Fruit fly (Drosophila melanogaster) whole organism, embryonic: ENCODE results near the gene CG32647.

Experiments
- CG10209 ChIP-seq: fragments of 200-800 bp; sonication (Bioruptor generic); optimal IDR thresholded peaks from 3 replicates; lab custom pipeline; 2017; ENCODE audit warnings: missing biosample characterization, mild to moderate bottlenecking, missing genetic modification characterization, missing genetic modification reagents
- CG11093 ChIP-seq: fragments of 200-800 bp; sonication (Bioruptor generic); IDR thresholded peaks from 3 replicates; pipeline ENCODE4 v1.3.6; 2022; ENCODE audit warnings: missing biosample characterization, missing genetic modification characterization
- CG11560 ChIP-seq: fragments of 200-800 bp; sonication (Bioruptor generic); IDR thresholded peaks from 3 replicates; pipeline ENCODE4 v1.3.6; 2022; ENCODE audit warnings: missing biosample characterization, missing genetic modification characterization
- CG11696 ChIP-seq: fragments of 200-800 bp; sonication (Bioruptor generic); IDR thresholded peaks from 2 replicates; pipeline ENCODE4 v1.3.6; 2022; ENCODE audit warnings: missing biosample characterization, missing genetic modification characterization
- CG13123 ChIP-seq: fragments of 200-800 bp; sonication (Bioruptor generic); optimal IDR thresholded peaks from 2 replicates; lab custom pipeline; 2016; ENCODE audit warnings: missing biosample characterization, missing genetic modification characterization
- CG13296 ChIP-seq: fragments of 200-800 bp; sonication (Bioruptor generic); optimal IDR thresholded peaks from 3 replicates; lab custom pipeline; 2018; ENCODE audit warnings: missing biosample characterization, mild to moderate bottlenecking, missing genetic modification characterization
- CG13624 ChIP-seq: fragments of 200-800 bp; sonication (Bioruptor generic); optimal IDR thresholded peaks from 2 replicates; lab custom pipeline; 2016; ENCODE audit warnings: missing biosample characterization, missing genetic modification characterization
- CG14050 ChIP-seq: fragments of 200-800 bp; sonication (Bioruptor generic); IDR thresholded peaks from 3 replicates; pipeline ENCODE4 v1.3.6; 2022; ENCODE audit warnings: missing biosample characterization, missing genetic modification characterization
- CG14860 ChIP-seq: fragments of 200-800 bp; sonication (Bioruptor generic); IDR thresholded peaks from 3 replicates; pipeline ENCODE4 v1.3.6; 2022; ENCODE audit warnings: missing biosample characterization, missing genetic modification characterization; ENCODE audit not compliant: partially characterized antibody
- CG15696 ChIP-seq: fragments of 200-800 bp; sonication (Bioruptor generic); optimal IDR thresholded peaks from 2 replicates; lab custom pipeline; 2019; ENCODE audit warnings: missing biosample characterization, mild to moderate bottlenecking, missing genetic modification characterization, moderate library complexity
- CG1647 ChIP-seq: fragments of 200-800 bp; sonication (Bioruptor generic); optimal IDR thresholded peaks from 3 replicates; lab custom pipeline; 2016; ENCODE audit warnings: missing biosample characterization, missing genetic modification characterization
- CG18619 ChIP-seq: fragments of 200-800 bp; sonication (Bioruptor generic); optimal IDR thresholded peaks from 3 replicates; lab custom pipeline; 2017; ENCODE audit warnings: missing biosample characterization, mild to moderate bottlenecking, missing genetic modification characterization
- CG2202 ChIP-seq: fragments of 200-800 bp; sonication (Bioruptor generic); optimal IDR thresholded peaks from 2 replicates; lab custom pipeline; 2018; ENCODE audit warnings: missing biosample characterization, mild to moderate bottlenecking, missing genetic modification characterization
- CG2678 ChIP-seq: fragments of 200-800 bp; sonication (Bioruptor generic); optimal IDR thresholded peaks from 3 replicates; lab custom pipeline; 2019; ENCODE audit warnings: missing biosample characterization, mild to moderate bottlenecking, missing genetic modification characterization, moderate library complexity
- CG2889 ChIP-seq: fragments of 200-800 bp; sonication (Bioruptor generic); IDR thresholded peaks from 3 replicates; pipeline ENCODE4 v1.3.6; 2022; ENCODE audit warnings: missing biosample characterization, missing genetic modification characterization
- CG31365 ChIP-seq: fragments of 200-800 bp; sonication (Bioruptor generic); optimal IDR thresholded peaks from 2 replicates; lab custom pipeline; 2018; ENCODE audit warnings: missing biosample characterization, mild to moderate bottlenecking, missing genetic modification characterization
- CG3281 ChIP-seq: fragments of 200-800 bp; sonication (Bioruptor generic); optimal IDR thresholded peaks from 3 replicates; lab custom pipeline; 2017; ENCODE audit warnings: missing biosample characterization, mild to moderate bottlenecking, missing genetic modification characterization
- CG6254 ChIP-seq: fragments of 200-800 bp; sonication (Bioruptor generic); optimal IDR thresholded peaks from 3 replicates; lab custom pipeline; 2017; ENCODE audit warnings: mild to moderate bottlenecking, missing biosample characterization, missing genetic modification reagents, missing genetic modification characterization
- CG7357 ChIP-seq: fragments of 200-800 bp; sonication (Bioruptor generic); IDR thresholded peaks from 3 replicates; pipeline ENCODE4 v1.3.6; 2022; ENCODE audit warnings: missing biosample characterization, missing genetic modification characterization
- CG8478 ChIP-seq: fragments of >200 bp; optimal IDR thresholded peaks from 2 replicates; lab custom pipeline; 2018
- CG9876 ChIP-seq: fragments of 200-800 bp; sonication (Bioruptor generic); optimal IDR thresholded peaks from 2 replicates; lab custom pipeline; 2016; ENCODE audit warnings: missing biosample characterization, missing genetic modification characterization
- CrebB ChIP-seq: fragments of 200-800 bp; sonication (Bioruptor generic); optimal IDR thresholded peaks from 3 replicates; lab custom pipeline; 2018; ENCODE audit warnings: missing biosample characterization, mild to moderate bottlenecking, missing genetic modification characterization
- Oli ChIP-seq: fragments of 200-800 bp; sonication (Bioruptor generic); optimal IDR thresholded peaks from 2 replicates; lab custom pipeline; 2018; ENCODE audit warnings: missing biosample characterization, mild to moderate bottlenecking, missing genetic modification characterization, moderate library complexity
- Scr ChIP-seq: fragments of 200-800 bp; sonication (Bioruptor generic); IDR thresholded peaks from 2 replicates; pipeline ENCODE4 v1.3.6; 2022; ENCODE audit warnings: missing biosample characterization, missing genetic modification characterization; ENCODE audit not compliant: partially characterized antibody
- Spps ChIP-seq: fragments of 200-800 bp; sonication (Bioruptor generic); optimal IDR thresholded peaks from 2 replicates; lab custom pipeline; 2018; ENCODE audit warnings: missing biosample characterization, mild to moderate bottlenecking, missing genetic modification characterization
- Stat92E ChIP-seq, 3 experiments: fragments of >200 bp in 2 of 3; fragments of 200-800 bp in 1 of 3; sonication (Bioruptor generic) in 1 of 3; optimal IDR thresholded peaks; 2 replicates each; lab custom pipeline; 2017 to 2019; ENCODE audit warnings: missing biosample characterization in 3 of 3, missing genetic modification characterization in 3 of 3, mild to moderate bottlenecking in 1 of 3, moderate library complexity in 1 of 3
- Tbp ChIP-seq: fragments of >200 bp; optimal IDR thresholded peaks from 2 replicates; lab custom pipeline; 2018; ENCODE audit warnings: missing biosample characterization, missing genetic modification characterization
- Trl ChIP-seq, 3 experiments: fragments of >200 bp in 2 of 3; fragments of 200-800 bp in 1 of 3; sonication (Bioruptor generic) in 1 of 3; optimal IDR thresholded peaks; 2 replicates in 1 of 3; 3 replicates in 2 of 3; lab custom pipeline; 2016 to 2017; ENCODE audit warnings: missing biosample characterization in 1 of 3, missing genetic modification characterization in 1 of 3
- amos ChIP-seq: fragments of 200-800 bp; sonication (Bioruptor generic); IDR thresholded peaks from 2 replicates; pipeline ENCODE4 v1.3.6; 2022; ENCODE audit warnings: missing biosample characterization, missing genetic modification characterization; ENCODE audit not compliant: partially characterized antibody
- ash1 ChIP-seq: fragments of 200-800 bp; sonication (Bioruptor generic); optimal IDR thresholded peaks from 2 replicates; lab custom pipeline; 2018; ENCODE audit warnings: missing biosample characterization, mild to moderate bottlenecking, missing genetic modification characterization
- cad ChIP-seq: fragments of >200 bp; optimal IDR thresholded peaks from 2 replicates; lab custom pipeline; 2017; ENCODE audit warnings: missing biosample characterization, missing genetic modification characterization
- cg ChIP-seq: fragments of 200-800 bp; sonication (Bioruptor generic); optimal IDR thresholded peaks from 3 replicates; lab custom pipeline; 2019; ENCODE audit warnings: missing biosample characterization, mild to moderate bottlenecking, missing genetic modification characterization, moderate library complexity
- chm ChIP-seq: fragments of 200-800 bp; sonication (Bioruptor generic); IDR thresholded peaks from 2 replicates; pipeline ENCODE4 v1.3.6; 2022; ENCODE audit warnings: missing biosample characterization, missing genetic modification characterization
- chn ChIP-seq: fragments of 200-800 bp; sonication (Bioruptor generic); optimal IDR thresholded peaks from 2 replicates; lab custom pipeline; 2016; ENCODE audit warnings: missing biosample characterization, missing genetic modification characterization
- danr ChIP-seq: fragments of 200-800 bp; sonication (Bioruptor generic); IDR thresholded peaks from 2 replicates; pipeline ENCODE4 v1.3.6; 2022; ENCODE audit warnings: missing biosample characterization, missing genetic modification characterization
- emc ChIP-seq: fragments of 200-800 bp; sonication (Bioruptor generic); optimal IDR thresholded peaks from 2 replicates; lab custom pipeline; 2016; ENCODE audit warnings: missing biosample characterization, missing genetic modification characterization
- eve ChIP-seq, 2 experiments: fragments of >200 bp; optimal IDR thresholded peaks; 2 replicates each; lab custom pipeline; 2017; ENCODE audit warnings: missing biosample characterization in 2 of 2, missing genetic modification characterization in 2 of 2
- grn ChIP-seq: fragments of 200-800 bp; sonication (Bioruptor generic); optimal IDR thresholded peaks from 3 replicates; lab custom pipeline; 2017; ENCODE audit warnings: missing biosample characterization, missing genetic modification characterization
- h ChIP-seq: fragments of >200 bp; optimal IDR thresholded peaks from 2 replicates; lab custom pipeline; 2017
- ken ChIP-seq: fragments of 200-800 bp; sonication (Bioruptor generic); IDR thresholded peaks from 3 replicates; pipeline ENCODE4 v1.3.6; 2022; ENCODE audit warnings: missing biosample characterization, missing genetic modification characterization
- maf-S ChIP-seq: fragments of 200-800 bp; sonication (Bioruptor generic); optimal IDR thresholded peaks from 2 replicates; lab custom pipeline; 2016; ENCODE audit warnings: missing biosample characterization, missing genetic modification characterization
- mam ChIP-seq: fragments of 200-800 bp; sonication (Bioruptor generic); optimal IDR thresholded peaks from 3 replicates; lab custom pipeline; 2016; ENCODE audit warnings: missing biosample characterization, missing genetic modification characterization
- nau ChIP-seq: fragments of 200-800 bp; sonication (Bioruptor generic); optimal IDR thresholded peaks from 3 replicates; lab custom pipeline; 2017; ENCODE audit warnings: missing biosample characterization, mild to moderate bottlenecking, missing genetic modification characterization, missing genetic modification reagents
- nmo ChIP-seq: fragments of 200-800 bp; sonication (Bioruptor generic); optimal IDR thresholded peaks from 2 replicates; lab custom pipeline; 2018; ENCODE audit warnings: missing biosample characterization, mild to moderate bottlenecking, missing genetic modification characterization, moderate library complexity
- ro ChIP-seq: fragments of 200-800 bp; sonication (Bioruptor generic); IDR thresholded peaks from 2 replicates; pipeline ENCODE4 v1.3.6; 2022; ENCODE audit warnings: missing biosample characterization, missing genetic modification characterization
- run ChIP-seq: fragments of 200-800 bp; sonication (Bioruptor generic); optimal IDR thresholded peaks from 3 replicates; lab custom pipeline; 2018; ENCODE audit warnings: missing biosample characterization, mild to moderate bottlenecking, missing genetic modification characterization
- sisA ChIP-seq: fragments of 200-800 bp; sonication (Bioruptor generic); IDR thresholded peaks from 2 replicates; pipeline ENCODE4 v1.3.6; 2022; ENCODE audit warnings: missing biosample characterization, missing genetic modification characterization
- slbo ChIP-seq: fragments of 200-800 bp; sonication (Bioruptor generic); IDR thresholded peaks from 2 replicates; pipeline ENCODE4 v1.3.6; 2022; ENCODE audit warnings: missing biosample characterization, missing genetic modification characterization
- slp2 ChIP-seq: fragments of 200-800 bp; sonication (Bioruptor generic); optimal IDR thresholded peaks from 2 replicates; lab custom pipeline; 2016; ENCODE audit warnings: missing biosample characterization, missing genetic modification characterization
- sna ChIP-seq: fragments of 200-800 bp; sonication (Bioruptor generic); IDR thresholded peaks from 2 replicates; pipeline ENCODE4 v1.3.6; 2022; ENCODE audit warnings: missing biosample characterization, missing genetic modification characterization; ENCODE audit not compliant: partially characterized antibody
- toy ChIP-seq: fragments of 200-800 bp; sonication (Bioruptor generic); IDR thresholded peaks from 2 replicates; pipeline ENCODE4 v1.3.6; 2022; ENCODE audit warnings: missing biosample characterization, missing genetic modification characterization
- zfh2 ChIP-seq: fragments of 200-800 bp; sonication (Bioruptor generic); optimal IDR thresholded peaks from 2 replicates; lab custom pipeline; 2016; ENCODE audit warnings: missing biosample characterization, missing genetic modification characterization

The CG32647 gene

DNA sequence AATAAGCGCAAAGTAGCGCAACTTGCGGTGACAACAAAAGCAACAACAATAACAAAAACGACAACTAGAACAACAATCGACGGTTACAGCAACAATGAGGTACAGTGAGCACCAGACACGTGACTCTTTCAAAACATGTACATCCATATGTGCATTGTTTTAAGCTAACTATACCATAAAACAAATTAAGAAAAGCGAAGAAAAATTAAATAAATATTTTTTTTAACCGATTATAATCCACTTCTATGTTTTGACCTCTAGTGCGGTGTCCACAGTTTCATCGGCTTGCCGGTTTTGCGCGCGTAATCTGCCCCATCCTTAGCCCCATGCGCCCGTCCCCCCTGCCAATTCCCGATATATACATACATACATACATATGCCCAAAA is 30.4 kb downstream of the CG32647 start (continued):
- TF ChIP-seq ash1 (GFP tag; lab: Kevin White, UChicago) (no peak), grn (GFP tag; lab: Kevin White, UChicago) (no peak), CG13624 (peak; percentile 89), CG14860 (GFP tag; lab: Robert Waterston, UW) (no peak), emc (peak; percentile 80), CG15696 (peak; percentile 57), CG8478 (lab: Kevin White, UChicago) (no peak), Scr (GFP tag; lab: Robert Waterston, UW) (no peak), mam (GFP tag; lab: Kevin White, UChicago) (peak; percentile 84), CG11696 (peak; percentile 78), sna (no peak), CG13123 (peak; percentile 73), danr (GFP tag; lab: Robert Waterston, UW) (peak; percentile 88), Spps (tag; lab: Kevin White, UChicago) (peak; percentile 58), ro (GFP tag; lab: Robert Waterston, UW) (peak; percentile 80), slp2 (GFP tag; lab: Kevin White, UChicago) (peak; percentile 74), CrebB (tag; lab: Kevin White, UChicago) (peak; percentile 82), cad (GFP tag; lab: Kevin White, UChicago) (no peak), Tbp (no peak), chm (GFP tag; lab: Robert Waterston, UW) (peak; percentile 95), ken (GFP tag; lab: Robert Waterston, UW) (peak; percentile 91), CG10209 (peak; percentile 91), nau (GFP tag; lab: Kevin White, UChicago) (peak; percentile 59), sisA (GFP tag; lab: Robert Waterston, UW) (peak; percentile 95), chn (GFP tag; lab: Kevin White, UChicago) (peak; percentile 83), CG7357 (GFP tag; lab: Robert Waterston, UW) (peak; percentile 86), CG9876 (GFP tag; lab: Kevin White, UChicago) (peak; percentile 29), CG6254 (GFP tag; lab: Kevin White, UChicago) (peak; percentile 68), CG11560 (peak; percentile 88), CG13296 (GFP tag; lab: Kevin White, UChicago) (peak; percentile 86), CG18619 (GFP tag; lab: Kevin White, UChicago) (peak; percentile 88), CG11093 (GFP tag; lab: Robert Waterston, UW) (peak; percentile 91), toy (GFP tag; lab: Robert Waterston, UW) (peak; percentile 87), zfh2 (GFP tag; lab: Kevin White, UChicago) (peak; percentile 95), maf-S (peak; percentile 82), cg (no peak), slbo (GFP tag; lab: Robert Waterston, UW) (peak; percentile 99), Oli (tag; lab: Kevin White, UChicago) (peak; percentile 92), CG2889 (GFP tag; lab: Robert Waterston, UW) (peak; percentile 94), Trl (optimal IDR thresholded peaks at IDR 0.05; lab: Kevin White, UChicago) (no peak), Trl (GFP tag; optimal IDR thresholded peaks at IDR 0.05; lab: Kevin White, UChicago) (peak; percentile 78), CG2678 (tag; lab: Kevin White, UChicago) (peak; percentile 95), h (lab: Kevin White, UChicago) (no peak), amos (no peak), CG1647 (GFP tag; lab: Kevin White, UChicago) (peak; percentile 73), Stat92E (GFP tag; optimal IDR thresholded peaks at IDR 0.05; lab: Kevin White, UChicago) (no peak), eve (GFP tag; optimal IDR thresholded peaks at IDR 0.05; lab: Kevin White, UChicago) (peak in 1 of 2 experiments; percentile 91), run (tag; lab: Kevin White, UChicago) (peak; percentile 79), nmo (GFP tag; lab: Kevin White, UChicago) (peak; percentile 87), CG31365 (tag; lab: Kevin White, UChicago) (peak; percentile 72), CG3281 (GFP tag; lab: Kevin White, UChicago) (peak; percentile 94), CG14050 (peak; percentile 93), CG2202 (tag; lab: Kevin White, UChicago) (peak; percentile 45)
